Fruit fly (Drosophila melanogaster): Measurements from ENCODE around the gene CG13907.

Gene CG13907

DNA sequence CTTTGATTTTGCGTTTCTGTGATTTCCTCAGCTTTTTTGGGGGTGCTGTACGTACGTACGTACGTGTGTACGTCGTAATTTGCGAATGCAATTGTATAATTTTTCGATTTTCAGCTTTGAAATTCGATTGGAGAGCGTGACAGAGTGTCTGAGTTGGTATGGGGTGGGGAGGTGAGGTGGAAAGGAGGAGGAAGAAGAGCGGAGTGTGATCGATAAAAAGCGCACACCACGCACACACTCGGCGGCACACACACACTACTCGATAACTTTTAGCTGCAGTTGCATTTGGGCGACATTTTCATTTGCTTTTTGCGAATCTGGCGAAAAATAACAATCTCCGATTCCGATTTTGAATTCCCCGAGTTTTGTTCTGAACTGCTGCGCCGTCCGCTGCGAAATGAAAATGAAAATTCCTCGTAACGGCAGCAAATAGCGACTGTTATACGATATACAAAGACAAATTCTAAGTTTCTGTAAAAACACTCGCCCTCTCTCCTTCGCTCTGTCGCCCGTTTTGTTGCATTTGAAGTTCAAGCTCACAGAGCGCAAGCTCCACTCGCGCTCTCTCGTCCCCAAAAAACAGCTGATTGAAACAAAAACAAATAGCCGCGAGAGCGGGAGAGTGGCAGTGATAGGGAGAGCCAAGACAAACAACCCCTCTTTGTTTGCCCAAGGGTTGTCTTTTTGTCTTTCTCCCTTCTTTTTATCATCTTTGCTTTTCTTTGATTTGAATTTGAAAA, at the start of gene CG13907:
TSS of gene CG13907 (minus strand) at position 518 of the 740 bp plus-strand sequence.
- TF ChIP-seq Sry-δ (GFP tag; optimal IDR thresholded peaks at IDR 0.05) (no peak), lbe (GFP tag; optimal IDR thresholded peaks at IDR 0.05) (peak; percentile 15), pros (GFP tag; optimal IDR thresholded peaks at IDR 0.05) (peak; percentile 99), CG6765 (GFP tag; optimal IDR thresholded peaks at IDR 0.05) (no peak), NK7.1 (GFP tag; optimal IDR thresholded peaks at IDR 0.05) (no peak), fd96Cb (tag; optimal IDR thresholded peaks at IDR 0.05) (no peak), CG43689 (GFP tag; IDR thresholded peaks at IDR 0.05) (no peak), crp (GFP tag; optimal IDR thresholded peaks at IDR 0.05) (peak in 1 of 2 experiments; percentile 67), hbn (GFP tag; IDR thresholded peaks at IDR 0.05; ENCODE audit: partially characterized antibody) (peak; percentile 43; the same call in 1 of the 2 replicates), Med (GFP tag) (peak; percentile 78), CG4360 (GFP tag; IDR thresholded peaks at IDR 0.05) (0 out of 2 replicates have a peak, but pooled peaks have one; percentile 14), Tbp (GFP tag; optimal IDR thresholded peaks at IDR 0.05) (no peak), onecut (GFP tag; IDR thresholded peaks at IDR 0.05) (peak; percentile 63), HLHmδ (GFP tag; optimal IDR thresholded peaks at IDR 0.05) (peak; percentile 5), CG33213 (GFP tag; optimal IDR thresholded peaks at IDR 0.05) (no peak), CG30431 (GFP tag; optimal IDR thresholded peaks at IDR 0.05) (no peak), H15 (GFP tag; IDR thresholded peaks at IDR 0.05) (no peak), wek (GFP tag; optimal IDR thresholded peaks at IDR 0.05) (peak; percentile 49), vvl (GFP tag; IDR thresholded peaks at IDR 0.05) (0 out of 2 replicates have a peak, but pooled peaks have one; percentile 12), Dfd (GFP tag; optimal IDR thresholded peaks at IDR 0.05) (no peak), eyg (GFP tag; optimal IDR thresholded peaks at IDR 0.05) (no peak), kni (GFP tag; optimal IDR thresholded peaks at IDR 0.05) (peak; percentile 8), inv (GFP tag; IDR thresholded peaks at IDR 0.05; ENCODE audit: partially characterized antibody) (0 out of 2 replicates have a peak, but pooled peaks have one; percentile 9), yki (optimal IDR thresholded peaks at IDR 0.05) (peak; percentile 26), Atf6 (GFP tag; IDR thresholded peaks at IDR 0.05) (0 out of 2 replicates have a peak, but pooled peaks have one; percentile 8), Vsx1 (GFP tag; optimal IDR thresholded peaks at IDR 0.05) (no peak), CG8290 (GFP tag; optimal IDR thresholded peaks at IDR 0.05) (no peak), CG8290 (tag; optimal IDR thresholded peaks at IDR 0.05) (peak in 1 of 2 experiments; percentile 10), Adf1 (GFP tag; IDR thresholded peaks at IDR 0.05) (0 out of 2 replicates have a peak, but pooled peaks have one; percentile 5), CG15073 (GFP tag; optimal IDR thresholded peaks at IDR 0.05) (no peak), PHDP (tag; optimal IDR thresholded peaks at IDR 0.05) (peak; percentile 26), CG4404 (GFP tag; IDR thresholded peaks at IDR 0.05) (no peak), z (GFP tag; IDR thresholded peaks at IDR 0.05) (no peak; the same call in 2 of the 3 replicates), zen2 (GFP tag; IDR thresholded peaks at IDR 0.05; ENCODE audit: partially characterized antibody) (peak; percentile 47; the same call in 2 of the 3 replicates), eve (GFP tag; optimal IDR thresholded peaks at IDR 0.05) (no peak), cg (GFP tag; optimal IDR thresholded peaks at IDR 0.05) (peak; percentile 22), MTF-1 (GFP tag; optimal IDR thresholded peaks at IDR 0.05; ENCODE audit: borderline replicate concordance) (peak; percentile 26), mirr (GFP tag; optimal IDR thresholded peaks at IDR 0.05) (no peak), Awh (GFP tag; IDR thresholded peaks at IDR 0.05) (0 out of 2 replicates have a peak, but pooled peaks have one; percentile 5), nau (GFP tag; optimal IDR thresholded peaks at IDR 0.05) (peak; percentile 49), CG32767 (GFP tag; IDR thresholded peaks at IDR 0.05) (0 out of 2 replicates have a peak, but pooled peaks have one; percentile 16), Bgb (GFP tag; IDR thresholded peaks at IDR 0.05; ENCODE audit: partially characterized antibody) (no peak), ATbp (GFP tag; optimal IDR thresholded peaks at IDR 0.05) (peak; percentile 47), CG4707 (GFP tag; optimal IDR thresholded peaks at IDR 0.05) (no peak), bsh (GFP tag; optimal IDR thresholded peaks at IDR 0.05) (peak in 1 of 2 experiments; percentile 15), MBD-R2 (GFP tag; IDR thresholded peaks at IDR 0.05) (no peak), CG14441 (GFP tag; IDR thresholded peaks at IDR 0.05) (no peak), CG12071 (GFP tag; optimal IDR thresholded peaks at IDR 0.05) (peak; percentile 47), Bdp1 (GFP tag; optimal IDR thresholded peaks at IDR 0.05) (no peak)
